ENCODE assay signal across 2 worm cellular contexts in the genomic region with DNA sequence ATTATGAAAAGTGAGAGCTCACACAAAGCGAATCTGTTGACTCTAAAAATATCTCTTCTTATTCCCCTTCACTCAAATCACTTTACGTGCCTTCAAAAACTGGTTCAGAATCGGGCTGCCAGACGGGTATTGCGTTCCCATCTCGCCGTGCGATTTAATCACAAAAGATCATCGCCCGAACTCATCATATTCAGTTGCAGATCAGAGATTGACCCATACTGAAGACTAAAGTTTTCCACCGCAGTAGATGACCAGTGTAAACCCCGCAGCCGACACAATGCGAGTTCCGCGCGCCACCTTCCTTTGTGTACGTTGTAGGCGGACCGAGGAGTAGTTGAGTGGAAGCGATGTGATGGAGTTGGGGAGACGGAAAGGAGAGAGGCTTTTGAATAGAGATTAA.
A peak's percentile ranks its signal among the peaks of the same experiment; 100 is the strongest.
TF ChIP-seq lines count a peak whose summit lies in the region.

No protein-coding gene starts in this region.

TF ChIP-seq in whole organism, L1 larva, 84 proteins besides CTCF, POLR2A, EP300 and RAD21 (continued from another document):
- TF ChIP-seq tbx-2 (tag; optimal IDR thresholded peaks at IDR 0.05; lab: Kevin White, UChicago) (peak; percentile 51), aly-2 (tag; optimal IDR thresholded peaks at IDR 0.05; lab: Kevin White, UChicago) (no peak), unc-86 (tag; optimal IDR thresholded peaks at IDR 0.05; lab: Kevin White, UChicago) (peak; percentile 36), fkh-4 (tag; optimal IDR thresholded peaks at IDR 0.05; lab: Kevin White, UChicago; ENCODE audit: borderline replicate concordance) (no peak), ceh-82 (tag; optimal IDR thresholded peaks at IDR 0.05; lab: Kevin White, UChicago) (peak; percentile 24 to 53 (median 53)), nhr-77 (tag; optimal IDR thresholded peaks at IDR 0.05; lab: Kevin White, UChicago) (peak; percentile 50), nhr-19 (GFP tag; conservative IDR thresholded peaks at IDR 0.05; lab: Robert Waterston, UW) (peak; percentile 86), grh-1 (GFP tag; IDR thresholded peaks at IDR 0.05; lab: Robert Waterston, UW) (peak; percentile 84), swsn-7 (tag; optimal IDR thresholded peaks at IDR 0.05; lab: Kevin White, UChicago) (peak; percentile 75), lin-13 (GFP tag; optimal IDR thresholded peaks at IDR 0.05; lab: Kevin White, UChicago) (peak; percentile 21), hlh-4 (tag; optimal IDR thresholded peaks at IDR 0.05; lab: Kevin White, UChicago) (no peak), unc-62 (GFP tag; optimal IDR thresholded peaks at IDR 0.05; lab: Kevin White, UChicago) (no peak), efl-3 (GFP tag; optimal IDR thresholded peaks at IDR 0.05; lab: Kevin White, UChicago) (no peak), nhr-90 (tag; optimal IDR thresholded peaks at IDR 0.05; lab: Kevin White, UChicago; ENCODE audit: poor library complexity) (peak; percentile 81), nhr-237 (tag; optimal IDR thresholded peaks at IDR 0.05; lab: Kevin White, UChicago) (peak; percentile 5), fos-1 (tag; optimal IDR thresholded peaks at IDR 0.05; lab: Kevin White, UChicago) (peak; percentile 15), zip-4 (GFP tag; optimal IDR thresholded peaks at IDR 0.05; lab: Kevin White, UChicago) (peak; percentile 52), ama-1 (optimal IDR thresholded peaks at IDR 0.05; lab: Kevin White, UChicago) (no peak), nhr-20 (tag; optimal IDR thresholded peaks at IDR 0.05; lab: Kevin White, UChicago) (peak; percentile 83), lin-39 (tag; optimal IDR thresholded peaks at IDR 0.05; lab: Kevin White, UChicago) (peak; percentile 13), ceh-8 (GFP tag; optimal IDR thresholded peaks at IDR 0.05; lab: Kevin White, UChicago) (no peak), rnt-1 (tag; optimal IDR thresholded peaks at IDR 0.05; lab: Kevin White, UChicago) (peak; percentile 85), F16B12.6 (tag; optimal IDR thresholded peaks at IDR 0.05; lab: Kevin White, UChicago) (no peak), ztf-11 (tag; optimal IDR thresholded peaks at IDR 0.05; lab: Kevin White, UChicago) (no peak), dpl-1 (GFP tag; optimal IDR thresholded peaks at IDR 0.05; lab: Kevin White, UChicago) (peak in 1 of 3 experiments; percentile 8), dsc-1 (tag; optimal IDR thresholded peaks at IDR 0.05; lab: Kevin White, UChicago) (peak; percentile 80), elt-2 (tag; optimal IDR thresholded peaks at IDR 0.05; lab: Kevin White, UChicago) (peak; percentile 33), nhr-85 (tag; lab: Kevin White, UChicago) (peak; percentile 96), elt-3 (tag; optimal IDR thresholded peaks at IDR 0.05; lab: Kevin White, UChicago) (peak in 3 of 6 experiments; percentile 20 to 62 (median 29)), hpl-2 (GFP tag; optimal IDR thresholded peaks at IDR 0.05; lab: Kevin White, UChicago) (no peak)

TF ChIP-seq in whole organism, L2 larva, 48 proteins besides CTCF, POLR2A, EP300 and RAD21 (continued from another document):
- TF ChIP-seq ceh-16 (tag; optimal IDR thresholded peaks at IDR 0.05; lab: Kevin White, UChicago) (no peak), sma-9 (GFP tag; optimal IDR thresholded peaks at IDR 0.05; lab: Kevin White, UChicago) (peak; percentile 90), sma-9 (tag; optimal IDR thresholded peaks at IDR 0.05; lab: Kevin White, UChicago) (no peak), aly-2 (tag; optimal IDR thresholded peaks at IDR 0.05; lab: Kevin White, UChicago) (no peak), Y55F3AM.14 (GFP tag; optimal IDR thresholded peaks at IDR 0.05; lab: Kevin White, UChicago) (no peak), nhr-237 (tag; optimal IDR thresholded peaks at IDR 0.05; lab: Kevin White, UChicago) (no peak), sem-4 (tag; optimal IDR thresholded peaks at IDR 0.05; lab: Kevin White, UChicago) (no peak), nhr-77 (tag; optimal IDR thresholded peaks at IDR 0.05; lab: Kevin White, UChicago) (no peak), ztf-4 (tag; optimal IDR thresholded peaks at IDR 0.05; lab: Kevin White, UChicago) (no peak), lin-13 (GFP tag; optimal IDR thresholded peaks at IDR 0.05; lab: Kevin White, UChicago) (peak; percentile 54), R02D3.7 (tag; optimal IDR thresholded peaks at IDR 0.05; lab: Kevin White, UChicago) (no peak)
